Fruit fly (Drosophila melanogaster) whole organism, adult: ENCODE measurements around the gene CheB38a.

Experiments used
- CG5204 ChIP-seq: fragments of 200-800 bp; sonication (Bioruptor generic); optimal IDR thresholded peaks from 2 replicates; lab custom pipeline; 2016; ENCODE audit warnings: missing biosample characterization, missing genetic modification characterization
- Mnt ChIP-seq: fragments of 200-800 bp; sonication (Bioruptor generic); optimal IDR thresholded peaks from 2 replicates; lab custom pipeline; 2016; ENCODE audit warnings: missing biosample characterization, mild to moderate bottlenecking, missing genetic modification characterization
- ovo ChIP-seq: fragments of 200-800 bp; sonication (Bioruptor generic); optimal IDR thresholded peaks from 2 replicates; lab custom pipeline; 2016; ENCODE audit warnings: missing biosample characterization, missing genetic modification characterization

DNA sequence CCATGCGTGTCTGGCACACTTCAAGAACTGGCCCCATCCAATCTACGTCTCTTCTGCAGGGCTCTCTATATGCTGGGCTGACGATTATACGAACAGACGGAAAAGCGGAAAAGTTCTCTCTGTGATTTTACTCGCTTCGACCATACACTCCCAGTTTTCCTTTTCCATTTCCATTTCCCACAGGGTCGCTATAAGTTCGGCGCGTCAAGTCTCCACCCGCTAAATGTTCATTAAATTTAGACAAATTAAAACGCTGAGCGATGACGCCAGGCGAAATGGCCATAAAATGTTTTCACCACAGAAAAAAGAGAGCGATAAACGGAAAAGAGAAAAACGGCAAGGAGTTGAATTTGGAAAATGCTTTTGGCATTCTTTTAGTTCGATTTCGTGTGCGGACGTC is 49.0 kb upstream of the CheB38a start, which contains the start of gene CG31675:
- no peak for TF ChIP-seq Mnt (GFP tag; lab: Kevin White, UChicago)
- no peak for TF ChIP-seq CG5204
- TF ChIP-seq ovo: no peak
